Worm (Caenorhabditis elegans) whole organism, midembryonic: Measurements from ENCODE around the gene C02F5.10.

Source experiments
- T22C8.4 ChIP-seq: fragments of 200-800 bp; sonication (Bioruptor generic); IDR thresholded peaks from 2 replicates; pipeline ENCODE4 v1.3.6; 2022; ENCODE audit warnings: missing genetic modification characterization, missing compliant biosample characterization
- ref-1 ChIP-seq: fragments of 200-800 bp; sonication (Bioruptor generic); conservative IDR thresholded peaks from 2 replicates; pipeline ENCODE4 v1.3.6; 2022; ENCODE audit warnings: missing genetic modification reagents, missing genetic modification characterization, missing compliant biosample characterization
- tab-1 ChIP-seq: fragments of 200-800 bp; sonication (Bioruptor generic); IDR thresholded peaks from 2 replicates; pipeline ENCODE4 v1.3.6; 2022; ENCODE audit warnings: missing genetic modification characterization, missing compliant biosample characterization

DNA sequence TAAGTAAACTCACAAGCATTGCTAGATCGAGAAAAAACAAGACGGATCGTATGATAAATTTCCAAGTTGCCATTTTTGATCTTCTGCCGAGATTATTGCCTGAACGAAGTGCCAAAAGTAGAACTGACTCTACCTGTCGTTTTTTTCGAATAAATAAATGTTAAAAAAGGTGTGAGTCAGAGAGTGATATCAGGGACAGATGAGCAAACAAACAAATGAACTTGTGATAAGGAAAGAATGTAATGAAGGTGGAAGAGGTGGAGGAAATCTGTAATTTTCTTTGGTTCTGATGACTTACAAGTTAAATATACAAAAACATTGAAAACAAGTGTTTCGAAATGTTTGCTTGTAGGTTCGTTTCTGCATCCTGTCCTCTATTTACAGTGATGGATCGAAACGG is 10.0 kb downstream of the C02F5.10 start, which contains the start of gene tsp-1:
- TF ChIP-seq tab-1 (GFP tag; lab: Robert Waterston, UW) = no peak
- TF ChIP-seq T22C8.4 (GFP tag; lab: Robert Waterston, UW) = no peak
- no peak for TF ChIP-seq ref-1 (GFP tag; lab: Robert Waterston, UW)
